Fruit fly (Drosophila melanogaster): ENCODE measurements around the gene Sfp24Bd.

The Sfp24Bd gene

DNA sequence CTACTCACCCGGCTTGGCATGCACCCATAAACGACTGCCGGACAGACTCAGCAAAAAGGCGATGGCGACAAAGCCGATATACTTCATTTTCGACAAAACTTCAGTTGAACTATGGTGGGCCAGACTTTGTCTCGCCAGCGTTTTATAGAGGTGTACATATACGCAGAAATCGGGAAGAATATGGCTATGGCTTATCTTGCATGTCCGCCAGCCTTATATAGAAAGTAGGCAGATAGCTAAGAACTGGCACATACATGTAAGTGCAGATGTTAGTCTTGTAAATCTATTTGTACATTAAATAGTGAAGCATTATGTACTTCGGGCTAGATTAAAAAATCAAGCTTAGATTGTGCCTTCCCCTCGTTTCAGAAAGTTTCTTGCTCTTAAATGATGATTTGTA is 24.1 kb upstream of the Sfp24Bd start, which contains the start of gene CG3513:
Gene CG3513 (minus strand): TSS at position 101 of the 400 bp plus-strand sequence.
- TF ChIP-seq kay (GFP tag; ENCODE audit: borderline replicate concordance): no peak
- TF ChIP-seq cic (GFP tag; optimal IDR thresholded peaks at IDR 0.05): no peak
- TF ChIP-seq bab1 (GFP tag; optimal IDR thresholded peaks at IDR 0.05): no peak
- no peak for TF ChIP-seq toe (GFP tag; optimal IDR thresholded peaks at IDR 0.05)
- TF ChIP-seq tj (GFP tag; optimal IDR thresholded peaks at IDR 0.05): no peak
- no peak for TF ChIP-seq CG1620 (GFP tag; optimal IDR thresholded peaks at IDR 0.05)
- TF ChIP-seq CG7101 (tag; optimal IDR thresholded peaks at IDR 0.05): no peak
- TF ChIP-seq Crg-1 (GFP tag; optimal IDR thresholded peaks at IDR 0.05): no peak

dm6 chr2L:3692466-3692865 is 23.5 kb upstream of the Sfp24Bd start, which contains the start of gene CG16704:
Gene CG16704, minus strand, starts transcription at chr2L:3692587.
- TF ChIP-seq Clk (GFP tag; optimal IDR thresholded peaks at IDR 0.05) (no peak), Mnt (GFP tag; optimal IDR thresholded peaks at IDR 0.05) (no peak), kay (GFP tag; ENCODE audit: borderline replicate concordance) (no peak), cic (GFP tag; optimal IDR thresholded peaks at IDR 0.05) (no peak)

DNA sequence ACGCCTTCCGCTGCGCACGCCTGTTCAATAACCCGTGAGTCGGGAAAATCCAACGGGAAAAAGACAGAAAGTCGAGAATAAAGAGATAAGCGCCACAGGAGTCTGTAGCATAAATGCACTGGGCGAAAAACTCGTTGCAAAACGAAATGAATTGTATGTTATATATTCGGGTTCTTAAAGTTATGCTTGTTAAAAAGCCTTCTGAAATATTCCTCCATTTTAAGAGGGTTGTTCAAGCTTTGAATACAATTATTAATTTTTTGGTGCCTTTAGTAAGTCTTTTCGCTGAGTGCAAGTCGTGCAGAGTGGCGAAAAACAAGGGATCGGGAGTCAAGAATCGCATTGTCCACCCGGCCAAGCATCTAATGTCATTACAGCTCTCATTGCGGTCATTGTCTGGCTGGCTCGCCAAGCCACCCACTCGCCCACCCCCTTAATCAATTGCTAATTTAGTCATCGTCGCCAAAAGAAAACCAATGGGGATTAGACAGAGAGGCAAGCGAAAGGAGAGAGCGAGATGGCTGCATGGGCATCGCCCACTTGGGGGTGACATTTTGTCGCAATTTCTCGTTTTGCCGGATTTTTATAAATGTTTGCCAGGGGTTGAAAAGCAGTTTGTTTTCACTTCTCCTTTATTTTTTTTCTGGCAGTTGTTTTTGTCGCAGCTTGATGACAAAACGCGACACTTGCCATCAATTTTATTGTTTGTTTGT is 16.4 kb upstream of the Sfp24Bd start:
- TF ChIP-seq Clk (GFP tag; optimal IDR thresholded peaks at IDR 0.05): no peak

DNA sequence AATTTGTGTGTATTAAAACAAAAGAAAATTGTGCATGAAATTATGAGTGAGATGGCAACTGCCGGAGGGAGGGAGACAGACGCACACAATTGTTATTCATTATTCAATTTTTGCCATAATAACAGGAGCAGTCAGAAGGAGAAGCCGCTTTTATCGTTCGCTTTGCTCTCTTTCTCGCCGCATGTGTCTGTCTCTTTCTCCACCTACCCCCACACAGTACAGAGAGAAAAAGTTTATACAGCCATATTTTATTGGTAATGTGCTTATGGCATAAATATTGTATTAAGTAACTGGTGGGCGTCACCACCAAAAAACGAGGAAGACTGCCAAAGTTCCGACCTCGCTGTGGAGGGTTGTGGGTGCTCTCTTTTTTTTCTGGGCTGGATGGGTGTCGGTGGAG is 13.6 kb upstream of the Sfp24Bd start:
- no peak for TF ChIP-seq pad (GFP tag; optimal IDR thresholded peaks at IDR 0.05)
- TF ChIP-seq CG33017 (tag; optimal IDR thresholded peaks at IDR 0.05): no peak
- no peak for TF ChIP-seq cic (GFP tag; optimal IDR thresholded peaks at IDR 0.05)
- no peak for TF ChIP-seq CG7045 (GFP tag; optimal IDR thresholded peaks at IDR 0.05)
- no peak for TF ChIP-seq Hr96 (GFP tag; optimal IDR thresholded peaks at IDR 0.05)
- TF ChIP-seq CG1620 (GFP tag; optimal IDR thresholded peaks at IDR 0.05): no peak

DNA sequence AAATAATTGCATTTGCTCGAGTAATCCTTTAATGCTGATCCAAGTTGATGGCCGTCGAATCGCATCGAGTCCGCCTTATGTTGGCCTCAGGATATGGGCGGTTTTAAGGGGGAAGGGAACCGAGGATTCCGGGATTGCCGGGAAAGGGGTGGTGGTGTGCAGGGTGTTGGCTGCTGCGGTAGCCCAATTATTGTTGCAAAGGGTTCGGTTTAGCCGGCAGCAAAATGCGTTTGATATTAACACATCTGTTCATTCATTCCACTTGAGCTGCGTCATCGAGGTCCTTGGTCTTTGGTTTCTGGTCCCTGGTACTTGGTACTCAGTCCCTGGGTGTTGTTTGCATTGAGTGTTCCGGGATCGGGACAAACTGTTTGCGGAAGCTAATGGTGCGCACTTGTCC is 12.4 kb upstream of the Sfp24Bd start:
- TF ChIP-seq kay (GFP tag; ENCODE audit: borderline replicate concordance) (no peak), tj (GFP tag; optimal IDR thresholded peaks at IDR 0.05) (no peak), Crg-1 (GFP tag; optimal IDR thresholded peaks at IDR 0.05) (no peak), cic (GFP tag; optimal IDR thresholded peaks at IDR 0.05) (no peak), CG5204 (GFP tag; optimal IDR thresholded peaks at IDR 0.05) (no peak), bab1 (GFP tag; optimal IDR thresholded peaks at IDR 0.05) (no peak), Clk (GFP tag; optimal IDR thresholded peaks at IDR 0.05) (no peak), CG1620 (GFP tag; optimal IDR thresholded peaks at IDR 0.05) (no peak), toe (GFP tag; optimal IDR thresholded peaks at IDR 0.05) (no peak), ovo (GFP tag; optimal IDR thresholded peaks at IDR 0.05) (no peak), CG33017 (tag; optimal IDR thresholded peaks at IDR 0.05) (no peak), pad (GFP tag; optimal IDR thresholded peaks at IDR 0.05) (no peak), cnc (optimal IDR thresholded peaks at IDR 0.05) (no peak), CG7045 (GFP tag; optimal IDR thresholded peaks at IDR 0.05) (no peak)

DNA sequence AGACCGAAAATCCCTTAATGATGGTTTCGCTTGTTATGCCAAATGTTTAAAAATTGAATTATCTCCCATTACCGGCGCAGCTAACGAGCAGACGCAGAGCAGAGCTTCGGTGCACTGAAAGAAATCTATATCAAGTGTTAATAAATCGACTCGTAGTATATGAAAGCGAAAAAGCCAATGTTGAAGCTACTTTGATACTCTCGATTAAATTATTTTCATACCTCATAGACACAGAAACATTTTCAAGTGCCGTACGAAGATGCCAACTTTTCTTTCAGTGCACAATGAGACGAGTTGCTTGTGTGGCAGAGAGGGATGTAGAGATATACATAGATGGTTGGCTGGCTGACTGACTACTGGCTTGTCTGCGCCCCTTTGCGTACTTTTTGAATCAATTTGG is 6.8 kb upstream of the Sfp24Bd start:
- TF ChIP-seq Crg-1 (GFP tag; optimal IDR thresholded peaks at IDR 0.05) (no peak), pad (GFP tag; optimal IDR thresholded peaks at IDR 0.05) (no peak), CG5204 (GFP tag; optimal IDR thresholded peaks at IDR 0.05) (no peak), Clk (GFP tag; optimal IDR thresholded peaks at IDR 0.05) (no peak), Mnt (GFP tag; optimal IDR thresholded peaks at IDR 0.05) (no peak), CG12768 (GFP tag; optimal IDR thresholded peaks at IDR 0.05) (no peak), CG33017 (tag; optimal IDR thresholded peaks at IDR 0.05) (no peak), CG7045 (GFP tag; optimal IDR thresholded peaks at IDR 0.05) (no peak), tj (GFP tag; optimal IDR thresholded peaks at IDR 0.05) (no peak), CG11617 (GFP tag; optimal IDR thresholded peaks at IDR 0.05) (no peak), Hr96 (GFP tag; optimal IDR thresholded peaks at IDR 0.05) (no peak), bab1 (GFP tag; optimal IDR thresholded peaks at IDR 0.05) (no peak), CG1620 (GFP tag; optimal IDR thresholded peaks at IDR 0.05) (no peak), ovo (GFP tag; optimal IDR thresholded peaks at IDR 0.05) (no peak), cic (GFP tag; optimal IDR thresholded peaks at IDR 0.05) (no peak), CG7101 (tag; optimal IDR thresholded peaks at IDR 0.05) (no peak), cnc (optimal IDR thresholded peaks at IDR 0.05) (no peak), toe (GFP tag; optimal IDR thresholded peaks at IDR 0.05) (no peak)

dm6 chr2L:3670481-3670880 is 1.5 kb upstream of the Sfp24Bd start, which contains the start of gene Sfp24Bc:
Gene Sfp24Bc, minus strand, starts transcription at chr2L:3670581.
- TF ChIP-seq CG14711 (tag; optimal IDR thresholded peaks at IDR 0.05) (no peak), CG1620 (GFP tag; optimal IDR thresholded peaks at IDR 0.05) (no peak), bab1 (GFP tag; optimal IDR thresholded peaks at IDR 0.05) (no peak), kay (GFP tag; ENCODE audit: borderline replicate concordance) (no peak), CG7101 (tag; optimal IDR thresholded peaks at IDR 0.05) (no peak), CG12768 (GFP tag; optimal IDR thresholded peaks at IDR 0.05) (no peak), Crg-1 (GFP tag; optimal IDR thresholded peaks at IDR 0.05) (no peak), CG5204 (GFP tag; optimal IDR thresholded peaks at IDR 0.05) (no peak), tj (GFP tag; optimal IDR thresholded peaks at IDR 0.05) (no peak), toe (GFP tag; optimal IDR thresholded peaks at IDR 0.05) (no peak), Mnt (GFP tag; optimal IDR thresholded peaks at IDR 0.05) (no peak)
